Fruit fly (Drosophila melanogaster) whole organism, prepupa: Measurements from ENCODE around the gene Ankle2.
A peak's percentile ranks its signal among the peaks of the same experiment; 100 is the strongest.

Experiments used
- Blimp-1 ChIP-seq: fragments of 200-800 bp; sonication (Bioruptor generic); optimal IDR thresholded peaks from 3 replicates; lab custom pipeline; 2017; ENCODE audit warnings: missing biosample characterization, missing genetic modification characterization, mild to moderate bottlenecking, moderate library complexity, missing genetic modification reagents
- CG10631 ChIP-seq: fragments of 200-800 bp; sonication (Bioruptor generic); optimal IDR thresholded peaks from 2 replicates; lab custom pipeline; 2016; ENCODE audit warnings: missing biosample characterization, missing genetic modification characterization
- CG10669 ChIP-seq: fragments of 200-800 bp; sonication (Bioruptor generic); optimal IDR thresholded peaks from 3 replicates; lab custom pipeline; 2018; ENCODE audit warnings: missing biosample characterization, mild to moderate bottlenecking, missing genetic modification characterization, moderate library complexity
- CG11762 ChIP-seq: fragments of 200-800 bp; sonication (Bioruptor generic); optimal IDR thresholded peaks from 3 replicates; lab custom pipeline; 2016; ENCODE audit warnings: missing biosample characterization, missing genetic modification characterization; ENCODE audit not compliant: insufficient read depth
- CG15336 ChIP-seq: fragments of 200-800 bp; sonication (Bioruptor generic); IDR thresholded peaks from 2 replicates; pipeline ENCODE4 v1.3.6; 2022; ENCODE audit warnings: missing biosample characterization, missing genetic modification characterization
- CG1621 ChIP-seq: fragments of 200-800 bp; sonication (Bioruptor generic); optimal IDR thresholded peaks from 3 replicates; lab custom pipeline; 2018; ENCODE audit warnings: missing biosample characterization, mild to moderate bottlenecking, missing genetic modification characterization
- CG34406 ChIP-seq: fragments of 200-800 bp; sonication (Bioruptor generic); optimal IDR thresholded peaks from 3 replicates; lab custom pipeline; 2016; ENCODE audit warnings: missing biosample characterization, missing genetic modification characterization
- CG3919 ChIP-seq: fragments of 200-800 bp; sonication (Bioruptor generic); optimal IDR thresholded peaks from 3 replicates; lab custom pipeline; 2016; ENCODE audit warnings: missing biosample characterization, missing genetic modification characterization
- CG4318 ChIP-seq: fragments of 200-800 bp; sonication (Bioruptor generic); optimal IDR thresholded peaks from 3 replicates; lab custom pipeline; 2017; ENCODE audit warnings: missing biosample characterization, mild to moderate bottlenecking, missing genetic modification characterization
- CG6792 ChIP-seq: fragments of 200-800 bp; sonication (Bioruptor generic); optimal IDR thresholded peaks from 3 replicates; lab custom pipeline; 2016; ENCODE audit warnings: missing biosample characterization, missing genetic modification characterization
- CG6808 ChIP-seq: fragments of 200-800 bp; sonication (Bioruptor generic); optimal IDR thresholded peaks from 3 replicates; lab custom pipeline; 2017; ENCODE audit warnings: missing biosample characterization, missing genetic modification characterization, mild to moderate bottlenecking, moderate library complexity, missing genetic modification reagents
- CG6854 ChIP-seq: fragments of 200-800 bp; sonication (Bioruptor generic); optimal IDR thresholded peaks from 2 replicates; lab custom pipeline; 2017; ENCODE audit warnings: missing biosample characterization, mild to moderate bottlenecking, missing genetic modification characterization
- CG7368 ChIP-seq: fragments of 200-800 bp; sonication (Bioruptor generic); optimal IDR thresholded peaks from 3 replicates; lab custom pipeline; 2016; ENCODE audit warnings: missing biosample characterization, missing genetic modification characterization
- CG8119 ChIP-seq: fragments of 200-800 bp; sonication (Bioruptor generic); IDR thresholded peaks from 3 replicates; pipeline ENCODE4 v1.3.6; 2022; ENCODE audit warnings: missing biosample characterization, missing genetic modification characterization
- CG8632 ChIP-seq: fragments of 200-800 bp; sonication (Bioruptor generic); optimal IDR thresholded peaks from 3 replicates; lab custom pipeline; 2016; ENCODE audit warnings: missing biosample characterization, missing genetic modification characterization
- CG9139 ChIP-seq: fragments of 200-800 bp; sonication (Bioruptor generic); optimal IDR thresholded peaks from 3 replicates; lab custom pipeline; 2017; ENCODE audit warnings: missing biosample characterization, mild to moderate bottlenecking, missing genetic modification characterization
- Eip75B ChIP-seq: fragments of 200-800 bp; sonication (Bioruptor generic); optimal IDR thresholded peaks from 3 replicates; lab custom pipeline; 2016; ENCODE audit warnings: missing biosample characterization, missing genetic modification characterization
- Eip78C ChIP-seq: fragments of 200-800 bp; sonication (Bioruptor generic); peaks from one replicate; lab custom pipeline; 2016; ENCODE audit warnings: missing biosample characterization, missing genetic modification characterization
- Eip93F ChIP-seq: fragments of 200-800 bp; sonication (Bioruptor generic); optimal IDR thresholded peaks from 2 replicates; lab custom pipeline; 2016; ENCODE audit warnings: missing biosample characterization, mild to moderate bottlenecking, missing genetic modification characterization
- Ets21C ChIP-seq: fragments of 200-800 bp; sonication (Bioruptor generic); optimal IDR thresholded peaks from 3 replicates; lab custom pipeline; 2016; ENCODE audit warnings: missing biosample characterization, missing genetic modification characterization
- Ets96B ChIP-seq: fragments of 200-800 bp; optimal IDR thresholded peaks from 2 replicates; lab custom pipeline; 2019; ENCODE audit warnings: missing biosample characterization, mild to moderate bottlenecking, missing genetic modification characterization, moderate library complexity
- Gug ChIP-seq: fragments of 200-800 bp; sonication (Bioruptor generic); IDR thresholded peaks from 2 replicates; pipeline ENCODE4 v1.3.6; 2022; ENCODE audit warnings: missing biosample characterization, missing genetic modification characterization
- Hr39 ChIP-seq: fragments of 200-800 bp; sonication (Bioruptor generic); optimal IDR thresholded peaks from 2 replicates; lab custom pipeline; 2016; ENCODE audit warnings: missing biosample characterization, missing genetic modification characterization
- Hr4 ChIP-seq: fragments of 200-800 bp; sonication (Bioruptor generic); optimal IDR thresholded peaks from 3 replicates; lab custom pipeline; 2016; ENCODE audit warnings: missing biosample characterization, missing genetic modification characterization
- Lpt ChIP-seq: fragments of 200-800 bp; sonication (Bioruptor generic); optimal IDR thresholded peaks from 3 replicates; lab custom pipeline; 2016; ENCODE audit warnings: missing biosample characterization, missing genetic modification characterization
- Met ChIP-seq: fragments of 200-800 bp; sonication (Bioruptor generic); optimal IDR thresholded peaks from 3 replicates; lab custom pipeline; 2016; ENCODE audit warnings: missing biosample characterization, missing genetic modification characterization
- Sox102F ChIP-seq: fragments of 200-800 bp; sonication (Bioruptor generic); optimal IDR thresholded peaks from 2 replicates; lab custom pipeline; 2016; ENCODE audit warnings: missing biosample characterization, mild to moderate bottlenecking, missing genetic modification characterization
- Sox14 ChIP-seq: fragments of 200-800 bp; sonication (Bioruptor generic); optimal IDR thresholded peaks from 3 replicates; lab custom pipeline; 2016; ENCODE audit warnings: missing biosample characterization, missing genetic modification characterization
- Sox15 ChIP-seq: fragments of 200-800 bp; sonication (Bioruptor generic); optimal IDR thresholded peaks from 3 replicates; lab custom pipeline; 2016; ENCODE audit warnings: missing biosample characterization, missing genetic modification characterization
- achi ChIP-seq: fragments of 200-800 bp; sonication (Bioruptor generic); optimal IDR thresholded peaks from 3 replicates; lab custom pipeline; 2016; ENCODE audit warnings: missing biosample characterization, missing genetic modification characterization
- acj6 ChIP-seq: fragments of 200-800 bp; sonication (Bioruptor generic); optimal IDR thresholded peaks from 3 replicates; lab custom pipeline; 2016; ENCODE audit warnings: missing biosample characterization, missing genetic modification characterization
- cyc ChIP-seq: fragments of 200-800 bp; sonication (Bioruptor generic); optimal IDR thresholded peaks from 3 replicates; lab custom pipeline; 2016; ENCODE audit warnings: missing biosample characterization, missing genetic modification characterization
- dsx ChIP-seq: fragments of 200-800 bp; optimal IDR thresholded peaks from 3 replicates; lab custom pipeline; 2019; ENCODE audit warnings: missing biosample characterization, mild to moderate bottlenecking, missing genetic modification characterization, moderate library complexity; ENCODE audit not compliant: poor library complexity, severe bottlenecking
- eg ChIP-seq: fragments of 200-800 bp; sonication (Bioruptor generic); IDR thresholded peaks from 3 replicates; pipeline ENCODE4 v1.3.6; 2022; ENCODE audit warnings: missing biosample characterization, missing genetic modification characterization
- esn ChIP-seq: fragments of 200-800 bp; sonication (Bioruptor generic); optimal IDR thresholded peaks from 2 replicates; lab custom pipeline; 2016; ENCODE audit warnings: missing biosample characterization, mild to moderate bottlenecking, missing genetic modification characterization, moderate library complexity
- fd85E ChIP-seq: fragments of 200-800 bp; sonication (Bioruptor generic); optimal IDR thresholded peaks from 3 replicates; lab custom pipeline; 2016; ENCODE audit warnings: missing biosample characterization, missing genetic modification characterization
- fkh ChIP-seq: fragments of 200-800 bp; sonication (Bioruptor generic); optimal IDR thresholded peaks from 3 replicates; lab custom pipeline; 2017; ENCODE audit warnings: missing biosample characterization, mild to moderate bottlenecking, missing genetic modification characterization, moderate library complexity
- lz ChIP-seq: fragments of 200-800 bp; sonication (Bioruptor generic); optimal IDR thresholded peaks from 3 replicates; lab custom pipeline; 2016; ENCODE audit warnings: missing biosample characterization, missing genetic modification characterization
- net ChIP-seq: fragments of 200-800 bp; sonication (Bioruptor generic); optimal IDR thresholded peaks from 3 replicates; lab custom pipeline; 2016; ENCODE audit warnings: missing biosample characterization, missing genetic modification characterization
- pdm3 ChIP-seq: fragments of 200-800 bp; sonication (Bioruptor generic); optimal IDR thresholded peaks from 3 replicates; lab custom pipeline; 2016; ENCODE audit warnings: missing biosample characterization, missing genetic modification characterization
- spab ChIP-seq: fragments of 200-800 bp; sonication (Bioruptor generic); optimal IDR thresholded peaks from 2 replicates; lab custom pipeline; 2017; ENCODE audit warnings: missing biosample characterization, mild to moderate bottlenecking, missing genetic modification characterization, missing genetic modification reagents
- ss ChIP-seq, 2 experiments: fragments of 200-800 bp; sonication (Bioruptor generic); optimal IDR thresholded peaks; 2 replicates in 1 of 2; 3 replicates in 1 of 2; lab custom pipeline; 2017 to 2018; ENCODE audit warnings: mild to moderate bottlenecking in 2 of 2, missing biosample characterization in 2 of 2, missing genetic modification characterization in 2 of 2, moderate library complexity in 1 of 2
- svp ChIP-seq: fragments of 200-800 bp; sonication (Bioruptor generic); peaks from one replicate; lab custom pipeline; 2016; ENCODE audit warnings: missing biosample characterization, missing genetic modification characterization
- topi ChIP-seq: fragments of 200-800 bp; sonication (Bioruptor generic); optimal IDR thresholded peaks from 3 replicates; lab custom pipeline; 2016; ENCODE audit warnings: missing biosample characterization, missing genetic modification characterization

Ankle2 gene

dm6 chrX:17627090-17627992 is 48.3 kb upstream of the Ankle2 start, which contains the start of gene stas:
Gene stas, minus strand, starts transcription at chrX:17627895.
- TF ChIP-seq CG10669 (GFP tag; lab: Kevin White, UChicago) (no peak), pdm3 (GFP tag; lab: Kevin White, UChicago) (peak; percentile 19), net (GFP tag; lab: Kevin White, UChicago) (no peak), dsx (GFP tag; lab: Kevin White, UChicago) (peak; percentile 64), CG1621 (no peak), Eip93F (GFP tag; lab: Kevin White, UChicago) (peak; percentile 3), CG15336 (no peak), ss (GFP tag; optimal IDR thresholded peaks at IDR 0.05; lab: Kevin White, UChicago) (peak in 1 of 2 experiments; percentile 28), svp (peak; percentile 45), Eip75B (GFP tag; lab: Kevin White, UChicago) (peak; percentile 9), CG6854 (GFP tag; lab: Kevin White, UChicago) (peak; percentile 52), fkh (GFP tag; lab: Kevin White, UChicago) (peak; percentile 71), Eip78C (GFP tag; lab: Kevin White, UChicago) (peak; percentile 77), CG8632 (no peak), CG7368 (GFP tag; lab: Kevin White, UChicago) (no peak), Met (no peak), Hr39 (no peak), CG34406 (GFP tag; lab: Kevin White, UChicago) (no peak), esn (no peak), achi (GFP tag; lab: Kevin White, UChicago) (no peak), topi (peak; percentile 8), CG8119 (GFP tag; lab: Robert Waterston, UW) (0 out of 3 replicates have a peak, but pooled peaks have one; percentile 21), CG10631 (GFP tag; lab: Kevin White, UChicago) (no peak), Sox14 (GFP tag; lab: Kevin White, UChicago) (peak; percentile 35), Ets21C (GFP tag; lab: Kevin White, UChicago) (no peak)

DNA sequence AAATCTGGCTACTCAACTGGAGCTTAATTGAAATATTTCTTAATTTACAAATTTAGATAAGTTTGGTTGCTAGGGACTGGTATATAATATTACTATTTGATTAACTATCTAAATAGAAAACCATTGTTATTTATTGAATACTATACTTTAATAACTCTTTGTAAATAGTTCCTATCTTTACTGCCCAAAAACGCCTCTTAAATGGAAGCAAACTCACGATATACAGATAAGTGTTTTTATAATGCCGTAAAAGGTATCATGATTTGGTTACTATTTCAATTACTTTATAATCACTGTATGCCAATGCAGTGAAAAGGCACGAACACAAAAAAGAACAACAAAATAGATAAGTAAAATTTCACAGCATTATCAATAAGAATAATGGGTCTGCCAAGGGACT is 46.8 kb upstream of the Ankle2 start:
- TF ChIP-seq acj6 (GFP tag; lab: Kevin White, UChicago) (no peak), spab (GFP tag; lab: Kevin White, UChicago) (no peak), Ets96B (tag; lab: Kevin White, UChicago) (no peak), Gug (no peak), Hr4 (GFP tag; lab: Kevin White, UChicago) (no peak), Sox14 (GFP tag; lab: Kevin White, UChicago) (no peak)

dm6 chrX:17624983-17625401 is 46.0 kb upstream of the Ankle2 start:
- TF ChIP-seq acj6 (GFP tag; lab: Kevin White, UChicago) (peak; percentile 86), eg (GFP tag; lab: Robert Waterston, UW) (peak; percentile 92), lz (peak; percentile 95), CG6808 (peak; percentile 84), CG6792 (peak; percentile 89), Hr39 (peak; percentile 92), Met (peak; percentile 95), net (GFP tag; lab: Kevin White, UChicago) (peak; percentile 90), cyc (GFP tag; lab: Kevin White, UChicago) (peak; percentile 92), Ets96B (tag; lab: Kevin White, UChicago) (peak; percentile 76), CG4318 (GFP tag; lab: Kevin White, UChicago) (peak; percentile 79), Sox102F (GFP tag; lab: Kevin White, UChicago) (peak; percentile 95), pdm3 (GFP tag; lab: Kevin White, UChicago) (peak; percentile 90), Eip75B (GFP tag; lab: Kevin White, UChicago) (peak; percentile 90), CG34406 (GFP tag; lab: Kevin White, UChicago) (peak; percentile 91), CG1621 (peak; percentile 80), ss (GFP tag; optimal IDR thresholded peaks at IDR 0.05; lab: Kevin White, UChicago) (peak; percentile 74 to 81), CG9139 (peak; percentile 68), Ets21C (GFP tag; lab: Kevin White, UChicago) (peak; percentile 89), fkh (GFP tag; lab: Kevin White, UChicago) (peak; percentile 51), Gug (peak; percentile 73), Blimp-1 (GFP tag; lab: Kevin White, UChicago) (peak; percentile 81), Lpt (peak; percentile 85), CG11762 (GFP tag; lab: Kevin White, UChicago) (peak; percentile 85), Sox15 (peak; percentile 83), CG3919 (GFP tag; lab: Kevin White, UChicago) (peak; percentile 89), fd85E (peak; percentile 63), achi (GFP tag; lab: Kevin White, UChicago) (peak; percentile 87), spab (GFP tag; lab: Kevin White, UChicago) (peak; percentile 65)
